Fruit fly (Drosophila melanogaster): ENCODE results near the gene CCKLR-17D3.
A peak's percentile ranks its signal among the peaks of the same experiment; 100 is the strongest.

The CCKLR-17D3 gene

dm6 chrX:18775839-18776538 lies 2.2 kb upstream of the CCKLR-17D3 start (continued):
- no peak for TF ChIP-seq prd (optimal IDR thresholded peaks at IDR 0.05)
- TF ChIP-seq prd (GFP tag; IDR thresholded peaks at IDR 0.05), result peak; percentile 14; the same call in 1 of the 3 replicates
- no peak for TF ChIP-seq Dip2 (GFP tag; IDR thresholded peaks at IDR 0.05)
- no peak for TF ChIP-seq CG9876 (GFP tag; optimal IDR thresholded peaks at IDR 0.05)
- no peak for TF ChIP-seq CG11247 (GFP tag; IDR thresholded peaks at IDR 0.05)
- TF ChIP-seq odd (GFP tag; optimal IDR thresholded peaks at IDR 0.05), result peak; percentile 5
- TF ChIP-seq hb (GFP tag; IDR thresholded peaks at IDR 0.05; ENCODE audit: partially characterized antibody), result no peak
- TF ChIP-seq fd64A (GFP tag; optimal IDR thresholded peaks at IDR 0.05), result no peak
- no peak for TF ChIP-seq CG13287 (GFP tag; IDR thresholded peaks at IDR 0.05; ENCODE audit: partially characterized antibody)
- TF ChIP-seq grn (GFP tag; optimal IDR thresholded peaks at IDR 0.05), result no peak
- no peak for TF ChIP-seq Nf-YA (GFP tag; IDR thresholded peaks at IDR 0.05)
- TF ChIP-seq CG11723 (GFP tag; optimal IDR thresholded peaks at IDR 0.05), result peak; percentile 54
- peak in 1 of 3 experiments; percentile 93 for TF ChIP-seq lola (GFP tag; optimal IDR thresholded peaks at IDR 0.05)
- TF ChIP-seq CG12155 (GFP tag; optimal IDR thresholded peaks at IDR 0.05), result peak; percentile 3
- peak; percentile 34 for TF ChIP-seq trem (tag; optimal IDR thresholded peaks at IDR 0.05)
- peak; percentile 62 for TF ChIP-seq Nf-YB (GFP tag; optimal IDR thresholded peaks at IDR 0.05)
- no peak for TF ChIP-seq caup (GFP tag; optimal IDR thresholded peaks at IDR 0.05; ENCODE audit: severe bottlenecking)
- no peak for TF ChIP-seq Doc3 (GFP tag; IDR thresholded peaks at IDR 0.05; ENCODE audit: partially characterized antibody)
- peak; percentile 28 for TF ChIP-seq HmgZ (tag; optimal IDR thresholded peaks at IDR 0.05)
- no peak for TF ChIP-seq CG10959 (GFP tag; IDR thresholded peaks at IDR 0.05)
- peak; percentile 61 for TF ChIP-seq ATbp (GFP tag; optimal IDR thresholded peaks at IDR 0.05)
- no peak for TF ChIP-seq her (GFP tag; optimal IDR thresholded peaks at IDR 0.05)
- TF ChIP-seq seq (GFP tag; IDR thresholded peaks at IDR 0.05), result no peak
- TF ChIP-seq CG2678 (tag; optimal IDR thresholded peaks at IDR 0.05), result peak; percentile 73
- peak; percentile 34 for TF ChIP-seq CG30020 (tag; optimal IDR thresholded peaks at IDR 0.05)
- TF ChIP-seq pfk (GFP tag; optimal IDR thresholded peaks at IDR 0.05), result no peak
- TF ChIP-seq CG13775 (GFP tag; optimal IDR thresholded peaks at IDR 0.05), result peak; percentile 52
- TF ChIP-seq CG8924 (tag; optimal IDR thresholded peaks at IDR 0.05), result peak; percentile 73
- no peak for TF ChIP-seq rib (GFP tag; IDR thresholded peaks at IDR 0.05)
- peak; percentile 49 for TF ChIP-seq esg (GFP tag; conservative IDR thresholded peaks at IDR 0.05)
- peak; percentile 6 for TF ChIP-seq CG13123 (GFP tag; optimal IDR thresholded peaks at IDR 0.05)
- peak; percentile 28 for TF ChIP-seq tin (GFP tag; optimal IDR thresholded peaks at IDR 0.05)
- TF ChIP-seq BtbVII (GFP tag; optimal IDR thresholded peaks at IDR 0.05), result no peak
- peak; percentile 64 for TF ChIP-seq Drgx (GFP tag; IDR thresholded peaks at IDR 0.05)
- peak; percentile 87 for TF ChIP-seq CG17361 (GFP tag; IDR thresholded peaks at IDR 0.05)
- no peak for TF ChIP-seq CG18011 (GFP tag; optimal IDR thresholded peaks at IDR 0.05)
- TF ChIP-seq CG2712 (tag; optimal IDR thresholded peaks at IDR 0.05), result peak; percentile 83
- peak; percentile 4 for TF ChIP-seq CG17802 (tag; optimal IDR thresholded peaks at IDR 0.05)
- TF ChIP-seq CG18764 (GFP tag; optimal IDR thresholded peaks at IDR 0.05), result peak; percentile 19
- peak; percentile 72 for TF ChIP-seq gcm (GFP tag; optimal IDR thresholded peaks at IDR 0.05)
- peak; percentile 53 for TF ChIP-seq corto (GFP tag; optimal IDR thresholded peaks at IDR 0.05)
- TF ChIP-seq CG32767 (GFP tag; IDR thresholded peaks at IDR 0.05), result 0 out of 2 replicates have a peak, but pooled peaks have one; percentile 19
- TF ChIP-seq disco-r (GFP tag; optimal IDR thresholded peaks at IDR 0.05), result no peak
- peak; percentile 37; the same call in 1 of the 3 replicates for TF ChIP-seq CG34422 (GFP tag; IDR thresholded peaks at IDR 0.05)
- TF ChIP-seq Ssrp (tag; optimal IDR thresholded peaks at IDR 0.05), result peak; percentile 85
- peak; percentile 87 for TF ChIP-seq CG10979 (tag; optimal IDR thresholded peaks at IDR 0.05)
- no peak for TF ChIP-seq ken (GFP tag; IDR thresholded peaks at IDR 0.05)
- TF ChIP-seq YL-1 (GFP tag; optimal IDR thresholded peaks at IDR 0.05), result peak; percentile 8
- TF ChIP-seq CG3726 (GFP tag; IDR thresholded peaks at IDR 0.05), result peak; percentile 48; the same call in 1 of the 3 replicates

All from whole organism, embryonic.